Worm (Caenorhabditis elegans) whole organism, early embryonic: ENCODE measurements around the gene F26H11.8.

Experiments used
- B0310.2 ChIP-seq: sonication (generic microtip); optimal IDR thresholded peaks from 2 replicates; lab custom pipeline; 2016; ENCODE audit warnings: mild to moderate bottlenecking, missing genetic modification characterization, missing compliant biosample characterization
- ama-1 ChIP-seq: fragments of 150-350 bp; optimal IDR thresholded peaks from 2 replicates; lab custom pipeline; 2014
- ceh-13 ChIP-seq: fragments of 200-800 bp; sonication (Bioruptor generic); optimal IDR thresholded peaks from 2 replicates; lab custom pipeline; 2018; ENCODE audit warnings: mild to moderate bottlenecking, missing genetic modification characterization, missing compliant biosample characterization
- flt-1 ChIP-seq: fragments of 200-800 bp; sonication (Bioruptor generic); IDR thresholded peaks from 2 replicates; pipeline ENCODE4 v1.3.6; 2022; ENCODE audit warnings: missing genetic modification characterization, missing compliant biosample characterization
- hmbx-1 ChIP-seq: sonication (generic microtip); optimal IDR thresholded peaks from 2 replicates; lab custom pipeline; 2016; ENCODE audit warnings: mild to moderate bottlenecking, missing genetic modification characterization, missing compliant biosample characterization
- hmg-4 ChIP-seq: fragments of 200-800 bp; sonication (Bioruptor generic); optimal IDR thresholded peaks from 2 replicates; lab custom pipeline; 2018; ENCODE audit warnings: mild to moderate bottlenecking, missing genetic modification characterization, missing compliant biosample characterization
- hnd-1 ChIP-seq: sonication (generic microtip); optimal IDR thresholded peaks from 2 replicates; lab custom pipeline; 2016; ENCODE audit warnings: missing genetic modification characterization, missing compliant biosample characterization
- scrt-1 ChIP-seq: fragments of 200-800 bp; sonication (Bioruptor generic); IDR thresholded peaks from 2 replicates; pipeline ENCODE4 v1.3.6; 2022; ENCODE audit warnings: missing genetic modification characterization, missing compliant biosample characterization
- tbx-11 ChIP-seq: fragments of 200-800 bp; sonication (Bioruptor generic); IDR thresholded peaks from 2 replicates; pipeline ENCODE4 v1.3.6; 2022; ENCODE audit warnings: missing genetic modification characterization, missing compliant biosample characterization
- tbx-37 ChIP-seq: fragments of 200-800 bp; sonication (Bioruptor generic); conservative IDR thresholded peaks from 2 replicates; pipeline ENCODE4 v1.3.6; 2022; ENCODE audit warnings: missing genetic modification reagents, missing genetic modification characterization, missing compliant biosample characterization

- TF ChIP-seq flt-1 (GFP tag; lab: Robert Waterston, UW) = no peak
- no peak for TF ChIP-seq hmbx-1 (tag; lab: Kevin White, UChicago)
- no peak for TF ChIP-seq ama-1
- no peak for TF ChIP-seq ceh-13 (GFP tag; lab: Kevin White, UChicago)
- no peak for TF ChIP-seq tbx-37 (GFP tag; lab: Robert Waterston, UW)
- TF ChIP-seq scrt-1 (GFP tag; lab: Robert Waterston, UW) = no peak
- TF ChIP-seq hnd-1 (tag; lab: Kevin White, UChicago) = no peak
- TF ChIP-seq tbx-11 (GFP tag; lab: Robert Waterston, UW) = no peak
- TF ChIP-seq B0310.2 (tag; lab: Kevin White, UChicago) = no peak
- no peak for TF ChIP-seq hmg-4
These were observed at the start of gene F26H11.8 for ce11 chrII:14388213-14388612.
